Fruit fly (Drosophila melanogaster) whole organism, embryonic: ENCODE data around the gene por.
A peak's percentile ranks its signal among the peaks of the same experiment; 100 is the strongest.

ENCODE experiments used
- ATbp ChIP-seq: fragments of 200-800 bp; sonication (Bioruptor generic); optimal IDR thresholded peaks from 2 replicates; lab custom pipeline; 2017; ENCODE audit warnings: missing biosample characterization, mild to moderate bottlenecking, missing genetic modification characterization, missing genetic modification reagents
- Blimp-1 ChIP-seq: fragments of 200-800 bp; sonication (Bioruptor generic); optimal IDR thresholded peaks from 3 replicates; lab custom pipeline; 2018; ENCODE audit warnings: missing biosample characterization, missing genetic modification characterization, mild to moderate bottlenecking, moderate library complexity, missing genetic modification reagents
- CG10321 ChIP-seq: fragments of 200-800 bp; sonication (Bioruptor generic); IDR thresholded peaks from 2 replicates; pipeline ENCODE4 v1.3.6; 2022; ENCODE audit warnings: missing biosample characterization, missing genetic modification characterization
- CG11085 ChIP-seq: fragments of 200-800 bp; sonication (Bioruptor generic); IDR thresholded peaks from 2 replicates; pipeline ENCODE4 v1.3.6; 2022; ENCODE audit warnings: missing biosample characterization, missing genetic modification characterization
- CG11560 ChIP-seq: fragments of 200-800 bp; sonication (Bioruptor generic); IDR thresholded peaks from 3 replicates; pipeline ENCODE4 v1.3.6; 2022; ENCODE audit warnings: missing biosample characterization, missing genetic modification characterization
- CG12219 ChIP-seq: fragments of 200-800 bp; sonication (Bioruptor generic); optimal IDR thresholded peaks from 3 replicates; lab custom pipeline; 2018; ENCODE audit warnings: missing biosample characterization, mild to moderate bottlenecking, missing genetic modification characterization
- CG14860 ChIP-seq: fragments of 200-800 bp; sonication (Bioruptor generic); IDR thresholded peaks from 3 replicates; pipeline ENCODE4 v1.3.6; 2022; ENCODE audit warnings: missing biosample characterization, missing genetic modification characterization; ENCODE audit not compliant: partially characterized antibody
- CG15514 ChIP-seq: fragments of 200-800 bp; sonication (Bioruptor generic); optimal IDR thresholded peaks from 3 replicates; lab custom pipeline; 2017; ENCODE audit warnings: missing biosample characterization, missing genetic modification characterization, mild to moderate bottlenecking, moderate library complexity, missing genetic modification reagents
- CG1647 ChIP-seq: fragments of 200-800 bp; sonication (Bioruptor generic); optimal IDR thresholded peaks from 3 replicates; lab custom pipeline; 2016; ENCODE audit warnings: missing biosample characterization, missing genetic modification characterization
- CG17328 ChIP-seq: fragments of 200-800 bp; sonication (Bioruptor generic); IDR thresholded peaks from 2 replicates; pipeline ENCODE4 v1.3.6; 2022; ENCODE audit warnings: missing biosample characterization, missing genetic modification characterization
- CG17912 ChIP-seq: fragments of 200-800 bp; sonication (Bioruptor generic); optimal IDR thresholded peaks from 2 replicates; lab custom pipeline; 2018; ENCODE audit warnings: missing biosample characterization, mild to moderate bottlenecking, missing genetic modification characterization
- CG18599 ChIP-seq: fragments of 200-800 bp; sonication (Bioruptor generic); optimal IDR thresholded peaks from 3 replicates; lab custom pipeline; 2017; ENCODE audit warnings: missing biosample characterization, missing genetic modification characterization, mild to moderate bottlenecking, moderate library complexity, missing genetic modification reagents
- CG34422 ChIP-seq: fragments of 200-800 bp; sonication (Bioruptor generic); IDR thresholded peaks from 3 replicates; pipeline ENCODE4 v1.3.6; 2022; ENCODE audit warnings: missing biosample characterization, missing genetic modification characterization
- CG43689 ChIP-seq: fragments of 200-800 bp; sonication (Bioruptor generic); IDR thresholded peaks from 2 replicates; pipeline ENCODE4 v1.3.6; 2022; ENCODE audit warnings: missing biosample characterization, missing genetic modification characterization
- CG4730 ChIP-seq: fragments of 200-800 bp; sonication (Bioruptor generic); IDR thresholded peaks from 2 replicates; pipeline ENCODE4 v1.3.6; 2022; ENCODE audit warnings: missing biosample characterization, missing genetic modification characterization
- CG4854 ChIP-seq: fragments of 200-800 bp; sonication (Bioruptor generic); optimal IDR thresholded peaks from 2 replicates; lab custom pipeline; 2016; ENCODE audit warnings: missing biosample characterization, missing genetic modification characterization, inconsistent platforms
- CG6854 ChIP-seq: fragments of 200-800 bp; sonication (Bioruptor generic); optimal IDR thresholded peaks from 3 replicates; lab custom pipeline; 2017; ENCODE audit warnings: missing biosample characterization, mild to moderate bottlenecking, missing genetic modification characterization
- CG7556 ChIP-seq: fragments of 200-800 bp; sonication (Bioruptor generic); optimal IDR thresholded peaks from 2 replicates; lab custom pipeline; 2017; ENCODE audit warnings: missing biosample characterization, mild to moderate bottlenecking, missing genetic modification characterization
- CoRest ChIP-seq: fragments of 200-800 bp; sonication (Bioruptor generic); optimal IDR thresholded peaks from 3 replicates; lab custom pipeline; 2018; ENCODE audit warnings: missing biosample characterization, mild to moderate bottlenecking, missing genetic modification characterization, moderate library complexity
- D19B ChIP-seq: fragments of 200-800 bp; sonication (Bioruptor generic); optimal IDR thresholded peaks from 2 replicates; lab custom pipeline; 2017; ENCODE audit warnings: missing biosample characterization, mild to moderate bottlenecking, missing genetic modification characterization
- Dip3 ChIP-seq: fragments of 200-800 bp; sonication (Bioruptor generic); optimal IDR thresholded peaks from 3 replicates; lab custom pipeline; 2016; ENCODE audit warnings: missing biosample characterization, missing genetic modification characterization
- GATAe ChIP-seq: fragments of 200-800 bp; sonication (Bioruptor generic); conservative IDR thresholded peaks from 2 replicates; pipeline ENCODE4 v1.3.6; 2022; ENCODE audit warnings: missing biosample characterization, missing genetic modification characterization
- Hr51 ChIP-seq, 2 experiments: fragments of 200-800 bp; sonication (Bioruptor generic); optimal IDR thresholded peaks; 2 replicates in 1 of 2; 3 replicates in 1 of 2; lab custom pipeline; 2016 to 2018; ENCODE audit warnings: missing biosample characterization in 2 of 2, missing genetic modification characterization in 2 of 2, mild to moderate bottlenecking in 1 of 2, moderate library complexity in 1 of 2
- Kr ChIP-seq: fragments of 200-800 bp; sonication (Bioruptor generic); optimal IDR thresholded peaks from 2 replicates; lab custom pipeline; 2017; ENCODE audit warnings: missing biosample characterization, mild to moderate bottlenecking, missing genetic modification characterization
- MBD-R2 ChIP-seq: fragments of 200-800 bp; sonication (Bioruptor generic); IDR thresholded peaks from 2 replicates; pipeline ENCODE4 v1.3.6; 2022; ENCODE audit warnings: missing biosample characterization, missing genetic modification characterization
- MESR4 ChIP-seq: fragments of 200-800 bp; sonication (Bioruptor generic); optimal IDR thresholded peaks from 2 replicates; lab custom pipeline; 2018; ENCODE audit warnings: missing biosample characterization, mild to moderate bottlenecking, missing genetic modification characterization, moderate library complexity
- Med ChIP-seq: fragments of 200-800 bp; sonication (Bioruptor generic); peaks from one replicate; lab custom pipeline; 2016; ENCODE audit warnings: missing biosample characterization, missing genetic modification characterization, mild to moderate bottlenecking, inconsistent platforms, moderate library complexity
- Rfx ChIP-seq: fragments of 200-800 bp; sonication (Bioruptor generic); IDR thresholded peaks from 2 replicates; pipeline ENCODE4 v1.3.6; 2022; ENCODE audit warnings: missing biosample characterization, missing genetic modification characterization
- Sry-δ ChIP-seq: fragments of 200-800 bp; sonication (Bioruptor generic); optimal IDR thresholded peaks from 2 replicates; lab custom pipeline; 2016; ENCODE audit warnings: missing biosample characterization, missing genetic modification characterization
- Trl ChIP-seq, 3 experiments: fragments of >200 bp in 2 of 3; fragments of 200-800 bp in 1 of 3; sonication (Bioruptor generic) in 1 of 3; optimal IDR thresholded peaks; 2 replicates in 1 of 3; 3 replicates in 2 of 3; lab custom pipeline; 2016 to 2017; ENCODE audit warnings: missing biosample characterization in 1 of 3, missing genetic modification characterization in 1 of 3
- abd-A ChIP-seq: fragments of 200-800 bp; sonication (Bioruptor generic); optimal IDR thresholded peaks from 3 replicates; lab custom pipeline; 2019; ENCODE audit warnings: missing biosample characterization, mild to moderate bottlenecking, missing genetic modification characterization, moderate library complexity
- amos ChIP-seq: fragments of 200-800 bp; sonication (Bioruptor generic); IDR thresholded peaks from 2 replicates; pipeline ENCODE4 v1.3.6; 2022; ENCODE audit warnings: missing biosample characterization, missing genetic modification characterization; ENCODE audit not compliant: partially characterized antibody
- cg ChIP-seq: fragments of 200-800 bp; sonication (Bioruptor generic); optimal IDR thresholded peaks from 3 replicates; lab custom pipeline; 2019; ENCODE audit warnings: missing biosample characterization, mild to moderate bottlenecking, missing genetic modification characterization, moderate library complexity
- crc ChIP-seq: fragments of 200-800 bp; sonication (Bioruptor generic); optimal IDR thresholded peaks from 2 replicates; lab custom pipeline; 2016; ENCODE audit warnings: missing biosample characterization, missing genetic modification characterization
- crol ChIP-seq: fragments of 200-800 bp; sonication (Bioruptor generic); IDR thresholded peaks from 2 replicates; pipeline ENCODE4 v1.3.6; 2022; ENCODE audit warnings: missing biosample characterization, missing genetic modification characterization
- exex ChIP-seq: fragments of 200-800 bp; sonication (Bioruptor generic); optimal IDR thresholded peaks from 4 replicates; lab custom pipeline; 2018; ENCODE audit warnings: missing biosample characterization, mild to moderate bottlenecking, missing genetic modification characterization, moderate library complexity
- gem ChIP-seq: fragments of 200-800 bp; sonication (Bioruptor generic); optimal IDR thresholded peaks from 2 replicates; lab custom pipeline; 2019; ENCODE audit warnings: missing biosample characterization, mild to moderate bottlenecking, missing genetic modification characterization, moderate library complexity
- kay ChIP-seq: fragments of 200-800 bp; sonication (Bioruptor generic); optimal IDR thresholded peaks from 2 replicates; lab custom pipeline; 2016; ENCODE audit warnings: missing biosample characterization, missing genetic modification characterization
- lmd ChIP-seq: fragments of 200-800 bp; sonication (Bioruptor generic); IDR thresholded peaks from 2 replicates; pipeline ENCODE4 v1.3.6; 2022; ENCODE audit warnings: missing biosample characterization, missing genetic modification characterization
- odd ChIP-seq: fragments of 200-800 bp; sonication (Bioruptor generic); optimal IDR thresholded peaks from 2 replicates; lab custom pipeline; 2017; ENCODE audit warnings: missing biosample characterization, mild to moderate bottlenecking, missing genetic modification characterization
- org-1 ChIP-seq: fragments of 200-800 bp; sonication (Bioruptor generic); optimal IDR thresholded peaks from 2 replicates; lab custom pipeline; 2017; ENCODE audit warnings: missing biosample characterization, missing genetic modification characterization
- pan ChIP-seq, 4 experiments: fragments of >200 bp in 3 of 4; fragments of 200-800 bp in 1 of 4; sonication (Bioruptor generic) in 1 of 4; optimal IDR thresholded peaks in 3 of 4; IDR thresholded peaks in 1 of 4; 2 replicates each; pipeline versions ENCODE4 v1.3.6 to Lab custom; 2017 to 2022; ENCODE audit warnings: missing biosample characterization in 2 of 4, missing genetic modification characterization in 2 of 4, mixed read lengths in 1 of 4
- row ChIP-seq: fragments of 200-800 bp; sonication (Bioruptor generic); IDR thresholded peaks from 3 replicates; pipeline ENCODE4 v1.3.6; 2022; ENCODE audit warnings: missing biosample characterization, missing genetic modification characterization
- sc ChIP-seq, 3 experiments: fragments of >200 bp in 2 of 3; fragments of 200-800 bp in 1 of 3; sonication (Bioruptor generic) in 1 of 3; optimal IDR thresholded peaks; 2 replicates in 2 of 3; 3 replicates in 1 of 3; lab custom pipeline; 2017; ENCODE audit warnings: mild to moderate bottlenecking in 1 of 3, missing biosample characterization in 1 of 3, missing genetic modification characterization in 1 of 3, missing genetic modification reagents in 1 of 3
- sisA ChIP-seq: fragments of 200-800 bp; sonication (Bioruptor generic); IDR thresholded peaks from 2 replicates; pipeline ENCODE4 v1.3.6; 2022; ENCODE audit warnings: missing biosample characterization, missing genetic modification characterization
- slp2 ChIP-seq: fragments of 200-800 bp; sonication (Bioruptor generic); optimal IDR thresholded peaks from 2 replicates; lab custom pipeline; 2016; ENCODE audit warnings: missing biosample characterization, missing genetic modification characterization
- tna ChIP-seq: fragments of 200-800 bp; sonication (Bioruptor generic); IDR thresholded peaks from 2 replicates; pipeline ENCODE4 v1.3.6; 2022; ENCODE audit warnings: missing biosample characterization, missing genetic modification characterization; ENCODE audit not compliant: partially characterized antibody

Gene por

DNA sequence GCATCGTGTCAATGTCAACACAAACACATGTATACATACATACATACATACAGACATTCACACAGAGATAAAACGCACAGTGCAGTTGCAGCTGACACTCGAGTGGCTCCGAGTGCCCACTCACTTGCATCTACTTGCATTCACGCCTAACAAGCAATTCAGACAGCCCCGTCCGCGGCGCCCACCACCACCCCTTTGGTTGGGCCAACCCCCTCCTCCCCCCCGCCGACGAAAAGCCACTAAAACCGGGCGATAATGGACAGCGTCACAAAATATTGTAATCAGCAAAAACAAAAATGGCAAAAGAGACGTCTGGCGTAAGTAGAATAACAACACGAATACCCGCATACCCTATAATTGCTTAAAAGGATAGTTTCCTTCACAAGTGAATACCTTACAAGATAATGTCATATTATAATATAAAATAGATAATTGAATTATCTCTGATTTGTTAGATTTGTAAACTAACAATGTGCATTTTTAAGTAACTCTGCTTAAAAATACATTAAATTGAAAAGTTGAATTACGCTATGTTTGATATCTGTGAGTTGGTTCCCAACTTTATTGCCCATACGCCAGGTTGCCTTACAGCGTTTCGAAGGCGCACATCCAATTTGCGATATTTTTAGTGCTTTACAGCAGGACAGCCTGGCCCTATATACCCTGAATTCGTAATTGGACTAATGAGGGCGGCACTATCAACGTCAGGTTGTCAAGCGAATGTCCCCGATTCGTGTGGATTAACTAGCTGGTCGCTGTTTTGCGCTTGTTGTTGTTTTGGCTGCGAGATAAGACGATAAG lies 27.1 kb upstream of the por start (continued):
- TF ChIP-seq D19B (GFP tag; lab: Kevin White, UChicago), result peak; percentile 93
- peak; percentile 14; the same call in 1 of the 2 replicates for TF ChIP-seq Rfx (GFP tag; lab: Robert Waterston, UW)
- peak; percentile 65 for TF ChIP-seq row (GFP tag; lab: Robert Waterston, UW)
- no peak for TF ChIP-seq pan (optimal IDR thresholded peaks at IDR 0.05; lab: Kevin White, UChicago)
- no peak for TF ChIP-seq pan (GFP tag; optimal IDR thresholded peaks at IDR 0.05 in 1 of 2, IDR thresholded peaks at IDR 0.05 in 1 of 2)
- TF ChIP-seq CG18599, result no peak
- peak; percentile 75 for TF ChIP-seq Med (GFP tag; lab: Kevin White, UChicago)
- no peak for TF ChIP-seq CG6854 (GFP tag; lab: Kevin White, UChicago)
- TF ChIP-seq gem, result peak; percentile 9
- TF ChIP-seq exex (tag; lab: Kevin White, UChicago), result peak; percentile 57
- no peak for TF ChIP-seq crc
- TF ChIP-seq CG11085 (GFP tag; lab: Robert Waterston, UW), result no peak
- TF ChIP-seq crol (GFP tag; lab: Robert Waterston, UW), result peak; percentile 93
- peak; percentile 2 for TF ChIP-seq cg (GFP tag; lab: Kevin White, UChicago)
- no peak for TF ChIP-seq CG43689 (GFP tag; lab: Robert Waterston, UW)
- TF ChIP-seq CG17328, result no peak
- TF ChIP-seq Sry-δ (GFP tag; lab: Kevin White, UChicago), result no peak
- TF ChIP-seq kay, result no peak
- no peak for TF ChIP-seq CG14860 (GFP tag; lab: Robert Waterston, UW)
- no peak for TF ChIP-seq abd-A (tag; lab: Kevin White, UChicago)
- no peak for TF ChIP-seq CG7556
- no peak for TF ChIP-seq Kr (GFP tag; lab: Kevin White, UChicago)
- no peak for TF ChIP-seq sc (optimal IDR thresholded peaks at IDR 0.05; lab: Kevin White, UChicago)
- no peak for TF ChIP-seq sc (GFP tag; optimal IDR thresholded peaks at IDR 0.05; lab: Kevin White, UChicago)
- TF ChIP-seq CG1647 (GFP tag; lab: Kevin White, UChicago), result no peak
- TF ChIP-seq slp2, result no peak
- TF ChIP-seq Hr51 (GFP tag; optimal IDR thresholded peaks at IDR 0.05; lab: Kevin White, UChicago), result peak in 1 of 2 experiments; percentile 23
- peak; percentile 70 for TF ChIP-seq GATAe
- no peak for TF ChIP-seq ATbp (GFP tag; lab: Kevin White, UChicago)
- TF ChIP-seq CoRest (tag; lab: Kevin White, UChicago), result peak; percentile 1

DNA sequence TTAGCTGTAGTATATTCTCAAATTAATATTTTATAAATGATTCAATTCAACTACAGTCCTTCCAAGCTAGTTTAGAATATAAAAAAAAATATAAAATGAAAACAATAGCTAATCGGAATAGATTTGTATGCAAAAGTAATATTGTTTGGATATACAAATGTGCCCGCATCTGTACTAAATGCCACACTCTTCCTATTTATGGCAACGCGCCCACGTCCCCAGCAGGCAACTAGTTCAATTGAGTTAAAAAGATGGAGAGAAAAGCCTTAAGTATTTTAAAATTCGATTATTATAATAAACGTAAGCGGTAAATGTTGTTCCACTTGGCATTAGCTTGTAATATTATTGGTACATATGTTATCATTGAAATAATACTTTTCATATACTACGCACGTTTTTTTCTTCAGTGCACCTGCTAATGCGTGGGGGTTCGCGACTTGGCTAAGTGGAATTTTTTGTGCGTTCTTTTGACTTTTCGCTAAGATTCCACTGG lies 26.0 kb upstream of the por start:
- no peak for TF ChIP-seq Trl (optimal IDR thresholded peaks at IDR 0.05; lab: Kevin White, UChicago)
- TF ChIP-seq Trl (GFP tag; optimal IDR thresholded peaks at IDR 0.05; lab: Kevin White, UChicago), result peak; percentile 20
- TF ChIP-seq Blimp-1, result peak; percentile 60
- no peak for TF ChIP-seq CG17912 (GFP tag; lab: Kevin White, UChicago)
- TF ChIP-seq MESR4 (GFP tag; lab: Kevin White, UChicago), result no peak
- peak; percentile 61 for TF ChIP-seq odd
- TF ChIP-seq sisA (GFP tag; lab: Robert Waterston, UW), result peak; percentile 53; the same call in 1 of the 2 replicates
- peak; percentile 53; the same call in 1 of the 3 replicates for TF ChIP-seq CG11560
- peak; percentile 49; the same call in 2 of the 3 replicates for TF ChIP-seq CG34422 (GFP tag; lab: Robert Waterston, UW)
- TF ChIP-seq tna (GFP tag; lab: Robert Waterston, UW), result no peak
- peak; percentile 72 for TF ChIP-seq Rfx (GFP tag; lab: Robert Waterston, UW)
- TF ChIP-seq CG4854 (GFP tag; lab: Kevin White, UChicago), result peak; percentile 37
- TF ChIP-seq CG4730 (GFP tag; lab: Robert Waterston, UW), result peak; percentile 19; the same call in 1 of the 2 replicates
- TF ChIP-seq kay, result peak; percentile 22
- no peak for TF ChIP-seq amos
- TF ChIP-seq MBD-R2 (GFP tag; lab: Robert Waterston, UW), result no peak
- TF ChIP-seq org-1 (GFP tag; lab: Kevin White, UChicago), result peak; percentile 39
- TF ChIP-seq lmd (GFP tag; lab: Robert Waterston, UW), result peak; percentile 63
- peak; percentile 40 for TF ChIP-seq CG12219
- TF ChIP-seq Dip3 (GFP tag; lab: Kevin White, UChicago), result peak; percentile 15
- peak; percentile 48 for TF ChIP-seq CG15514 (GFP tag; lab: Kevin White, UChicago)
- TF ChIP-seq CG10321 (GFP tag; lab: Robert Waterston, UW), result no peak
